Fruit fly (Drosophila melanogaster): ENCODE results near the gene capt.
A peak's percentile ranks its signal among the peaks of the same experiment; 100 is the strongest.

The capt gene

dm6 chr2L:1185642-1186497 is 27.8 kb upstream of the capt start, which contains the start of gene CG5001 (continued):
- TF ChIP-seq fru (GFP tag; optimal IDR thresholded peaks at IDR 0.05) (peak; percentile 14), ey (GFP tag; optimal IDR thresholded peaks at IDR 0.05) (peak; percentile 62), CG9705 (GFP tag; optimal IDR thresholded peaks at IDR 0.05) (peak; percentile 60), Mio (GFP tag; optimal IDR thresholded peaks at IDR 0.05) (no peak), dsf (GFP tag; optimal IDR thresholded peaks at IDR 0.05; ENCODE audit: borderline replicate concordance) (no peak)

dm6 chr2L:1183799-1184198 is 25.7 kb upstream of the capt start, which contains the start of the genes CG5126 and Tgt:
Gene CG5126 (minus strand): TSS chr2L:1184020.
Gene Tgt (plus strand): TSS chr2L:1184065.
- no peak for TF ChIP-seq Myc (optimal IDR thresholded peaks at IDR 0.05)
- no peak for TF ChIP-seq Dif (GFP tag; optimal IDR thresholded peaks at IDR 0.05; ENCODE audit: partially characterized antibody)
- TF ChIP-seq rgr (GFP tag; optimal IDR thresholded peaks at IDR 0.05): no peak
- no peak for TF ChIP-seq brk (GFP tag; optimal IDR thresholded peaks at IDR 0.05)
- no peak for TF ChIP-seq Rel (GFP tag; optimal IDR thresholded peaks at IDR 0.05)
- peak; percentile 81 for TF ChIP-seq Rel (tag; optimal IDR thresholded peaks at IDR 0.05)

- TF ChIP-seq Rel (GFP tag; optimal IDR thresholded peaks at IDR 0.05) (no peak), Rel (tag; optimal IDR thresholded peaks at IDR 0.05) (peak; percentile 86), Myc (optimal IDR thresholded peaks at IDR 0.05) (no peak), h (GFP tag; optimal IDR thresholded peaks at IDR 0.05) (no peak), Hr83 (GFP tag; optimal IDR thresholded peaks at IDR 0.05; ENCODE audit: poor library complexity, severe bottlenecking) (peak; percentile 36)
These were observed 19.5 kb upstream of the capt start, which contains the start of gene CG4896 for dm6 chr2L:1177522-1177921. Gene CG4896 (plus strand): TSS chr2L:1177690.

dm6 chr2L:1172704-1173107 is 14.6 kb upstream of the capt start, which contains the start of the genes Charon and CG4887:
Gene Charon (minus strand): TSS chr2L:1172805.
Gene CG4887 (plus strand): TSS chr2L:1173009.
- TF ChIP-seq Abd-B (GFP tag; optimal IDR thresholded peaks at IDR 0.05): no peak
- no peak for TF ChIP-seq jim (GFP tag; optimal IDR thresholded peaks at IDR 0.05)
- no peak for TF ChIP-seq lola (GFP tag; optimal IDR thresholded peaks at IDR 0.05)
- TF ChIP-seq psq (GFP tag; optimal IDR thresholded peaks at IDR 0.05): peak; percentile 83
- TF ChIP-seq Mio (GFP tag; optimal IDR thresholded peaks at IDR 0.05): peak; percentile 48
- peak; percentile 88 for TF ChIP-seq GATAd (GFP tag; optimal IDR thresholded peaks at IDR 0.05)
- peak; percentile 88 for TF ChIP-seq OdsH (GFP tag; optimal IDR thresholded peaks at IDR 0.05)
- no peak for TF ChIP-seq Hr78 (GFP tag; optimal IDR thresholded peaks at IDR 0.05)
- TF ChIP-seq CG9705 (GFP tag; optimal IDR thresholded peaks at IDR 0.05): peak; percentile 73
- peak; percentile 90 for TF ChIP-seq rgr (GFP tag; optimal IDR thresholded peaks at IDR 0.05)
- TF ChIP-seq HLH106 (tag; optimal IDR thresholded peaks at IDR 0.05): peak; percentile 87
- TF ChIP-seq Myc (optimal IDR thresholded peaks at IDR 0.05): peak; percentile 73
- no peak for TF ChIP-seq brk (GFP tag; optimal IDR thresholded peaks at IDR 0.05)
- TF ChIP-seq sv (GFP tag; optimal IDR thresholded peaks at IDR 0.05): peak; percentile 85
- TF ChIP-seq Dfd (GFP tag; optimal IDR thresholded peaks at IDR 0.05): no peak
- TF ChIP-seq Sp1 (GFP tag; optimal IDR thresholded peaks at IDR 0.05): peak; percentile 84
- TF ChIP-seq usp (GFP tag; optimal IDR thresholded peaks at IDR 0.05): no peak
- no peak for TF ChIP-seq sage (GFP tag; optimal IDR thresholded peaks at IDR 0.05)
- no peak for TF ChIP-seq woc (GFP tag; optimal IDR thresholded peaks at IDR 0.05)
- TF ChIP-seq dsf (GFP tag; optimal IDR thresholded peaks at IDR 0.05; ENCODE audit: borderline replicate concordance): no peak
- no peak for TF ChIP-seq CG32264 (GFP tag; optimal IDR thresholded peaks at IDR 0.05)
- no peak for TF ChIP-seq Dif (GFP tag; optimal IDR thresholded peaks at IDR 0.05; ENCODE audit: partially characterized antibody)
- peak; percentile 16 for TF ChIP-seq Hr83 (GFP tag; optimal IDR thresholded peaks at IDR 0.05; ENCODE audit: poor library complexity, severe bottlenecking)
- TF ChIP-seq Jra (GFP tag; optimal IDR thresholded peaks at IDR 0.05): no peak
- no peak for TF ChIP-seq Rel (GFP tag; optimal IDR thresholded peaks at IDR 0.05)
- peak; percentile 100 for TF ChIP-seq Rel (tag; optimal IDR thresholded peaks at IDR 0.05)
- peak; percentile 94 for TF ChIP-seq h (GFP tag; optimal IDR thresholded peaks at IDR 0.05)
- TF ChIP-seq Vsx2 (GFP tag; optimal IDR thresholded peaks at IDR 0.05; ENCODE audit: partially characterized antibody): no peak
- no peak for TF ChIP-seq Hnf4 (GFP tag; optimal IDR thresholded peaks at IDR 0.05)
- peak; percentile 41 to 93 for TF ChIP-seq foxo (GFP tag; optimal IDR thresholded peaks at IDR 0.05)
- no peak for TF ChIP-seq N (GFP tag; optimal IDR thresholded peaks at IDR 0.05)
- TF ChIP-seq tai (GFP tag; optimal IDR thresholded peaks at IDR 0.05): no peak
- no peak for TF ChIP-seq dl (GFP tag; optimal IDR thresholded peaks at IDR 0.05; ENCODE audit: insufficient read depth in 1 of 2, partially characterized antibody in 2 of 2)
- TF ChIP-seq fru (GFP tag; optimal IDR thresholded peaks at IDR 0.05): no peak
- no peak for TF ChIP-seq br (GFP tag; optimal IDR thresholded peaks at IDR 0.05)
- no peak for TF ChIP-seq CrebA (GFP tag; optimal IDR thresholded peaks at IDR 0.05; ENCODE audit: borderline replicate concordance)
- TF ChIP-seq pan (optimal IDR thresholded peaks at IDR 0.05): no peak
- TF ChIP-seq dmrt93B (GFP tag; optimal IDR thresholded peaks at IDR 0.05): no peak
- peak; percentile 89 for TF ChIP-seq ey (GFP tag; optimal IDR thresholded peaks at IDR 0.05)
